Worm (Caenorhabditis elegans): ENCODE measurements around the gene C15H9.3.

- TF ChIP-seq ama-1 (optimal IDR thresholded peaks at IDR 0.05) (no peak), nhr-6 (tag; optimal IDR thresholded peaks at IDR 0.05) (no peak), sma-9 (GFP tag; optimal IDR thresholded peaks at IDR 0.05) (no peak), sma-9 (tag; optimal IDR thresholded peaks at IDR 0.05) (no peak), R02D3.7 (tag; optimal IDR thresholded peaks at IDR 0.05) (no peak), nhr-25 (tag; optimal IDR thresholded peaks at IDR 0.05) (no peak), sma-3 (GFP tag; optimal IDR thresholded peaks at IDR 0.05) (no peak), C34F6.9 (tag; optimal IDR thresholded peaks at IDR 0.05) (no peak), nhr-77 (tag; optimal IDR thresholded peaks at IDR 0.05) (no peak), zag-1 (tag; optimal IDR thresholded peaks at IDR 0.05) (no peak), fos-1 (tag; optimal IDR thresholded peaks at IDR 0.05) (no peak), skn-1 (tag; optimal IDR thresholded peaks at IDR 0.05) (no peak)
Observed at ce11 chrX:6107962-6108361, 7.6 kb upstream of the C15H9.3 start.

All from whole organism, L2 larva.